Worm (Caenorhabditis elegans): ENCODE measurements around the gene R09D1.12.

The R09D1.12 gene

DNA sequence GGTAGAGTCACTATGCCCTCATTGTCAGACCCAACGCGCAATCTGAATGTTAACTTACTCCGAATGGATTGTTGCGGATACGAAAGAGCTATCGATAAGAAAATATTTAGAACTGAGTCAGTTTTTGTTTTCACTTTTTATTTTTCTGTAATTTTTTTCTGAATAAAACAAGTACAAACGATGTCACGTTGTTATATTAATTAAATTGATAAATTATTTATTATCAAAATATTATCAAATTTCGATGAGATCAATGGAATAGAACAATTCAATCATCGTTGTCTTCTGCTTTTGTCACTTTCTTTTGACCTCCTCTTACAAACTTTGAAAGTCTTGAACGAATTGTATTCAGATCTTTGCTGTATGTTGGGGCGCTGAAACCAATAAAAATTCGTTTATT lies 45.1 kb downstream of the R09D1.12 start, which contains the start of gene mpz-6:
Gene mpz-6 (minus strand): TSS at position 101 of the 400 bp plus-strand sequence.
- TF ChIP-seq sox-4 (tag; optimal IDR thresholded peaks at IDR 0.05), result no peak
- no peak for TF ChIP-seq pqm-1 (tag; optimal IDR thresholded peaks at IDR 0.05)
- TF ChIP-seq ets-5 (GFP tag; IDR thresholded peaks at IDR 0.05), result no peak
- no peak for TF ChIP-seq hpl-2 (GFP tag; optimal IDR thresholded peaks at IDR 0.05)
- no peak for TF ChIP-seq aha-1 (tag; optimal IDR thresholded peaks at IDR 0.05)
- no peak for TF ChIP-seq hlh-17 (GFP tag; optimal IDR thresholded peaks at IDR 0.05; ENCODE audit: borderline replicate concordance)
- no peak for TF ChIP-seq nhr-71 (tag; optimal IDR thresholded peaks at IDR 0.05)
- no peak for TF ChIP-seq sptf-1 (tag; optimal IDR thresholded peaks at IDR 0.05)

DNA sequence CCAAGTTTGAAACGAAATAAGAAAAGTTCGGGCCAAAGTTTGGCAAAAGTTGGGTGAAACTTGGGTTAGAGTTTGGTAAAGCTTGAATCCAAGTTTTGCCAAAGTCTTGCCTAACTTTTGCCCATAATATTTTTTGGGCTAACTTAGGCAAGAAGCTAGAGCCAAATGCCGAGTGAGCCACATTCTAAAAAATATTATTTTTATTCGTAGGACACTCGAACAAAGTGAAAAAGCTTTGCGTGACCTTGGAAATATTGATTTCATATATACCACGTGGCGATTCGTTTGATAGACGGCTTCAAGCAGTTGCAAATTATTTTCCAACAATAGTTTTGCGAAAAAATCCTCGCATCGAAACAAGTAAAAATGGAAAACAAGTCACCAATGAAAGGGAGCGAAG lies 48.2 kb downstream of the R09D1.12 start, which contains the start of gene Y51B9A.5:
Gene Y51B9A.5 (plus strand): TSS at position 301 of the 400 bp plus-strand sequence.
- TF ChIP-seq F16B12.6 (tag; optimal IDR thresholded peaks at IDR 0.05), result no peak
- TF ChIP-seq C16A3.4 (tag; optimal IDR thresholded peaks at IDR 0.05), result no peak

DNA sequence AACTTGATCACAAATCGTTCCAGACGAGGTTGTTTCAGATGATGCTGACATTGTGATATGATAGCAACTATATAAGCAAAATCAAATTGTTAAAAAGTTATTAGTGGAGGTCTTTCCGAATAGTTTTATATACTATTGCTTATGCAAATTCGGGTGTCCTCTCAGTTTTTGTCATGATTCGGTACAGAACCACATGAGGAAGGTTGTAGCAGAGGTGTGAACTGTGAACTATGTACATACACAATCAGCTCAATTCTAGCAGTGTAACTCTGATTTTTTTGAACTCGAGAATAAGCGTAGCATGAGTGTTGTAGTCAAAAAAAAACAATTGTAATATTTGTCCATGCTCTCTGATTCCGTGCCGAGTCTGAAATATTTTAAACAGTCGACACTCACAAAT lies 49.0 kb downstream of the R09D1.12 start, which contains the start of gene Y51B9A.6:
Gene Y51B9A.6 (minus strand): TSS at position 101 of the 400 bp plus-strand sequence.
- TF ChIP-seq zip-4 (GFP tag; optimal IDR thresholded peaks at IDR 0.05), result no peak
- no peak for TF ChIP-seq ceh-63 (GFP tag; optimal IDR thresholded peaks at IDR 0.05)
- no peak for TF ChIP-seq nhr-11 (tag; optimal IDR thresholded peaks at IDR 0.05)
- no peak for TF ChIP-seq efl-1 (optimal IDR thresholded peaks at IDR 0.05)
- peak in 1 of 2 experiments; percentile 58 for TF ChIP-seq efl-1 (GFP tag; optimal IDR thresholded peaks at IDR 0.05 in 1 of 2)
- TF ChIP-seq sox-4 (tag; optimal IDR thresholded peaks at IDR 0.05), result no peak
- TF ChIP-seq ceh-88 (GFP tag; IDR thresholded peaks at IDR 0.05), result no peak

Data from whole organism, L1 larva.